Worm (Caenorhabditis elegans) whole organism, midembryonic: ENCODE measurements around the gene fbxa-219.

Source experiments
- T22C8.4 ChIP-seq: fragments of 200-800 bp; sonication (Bioruptor generic); IDR thresholded peaks from 2 replicates; pipeline ENCODE4 v1.3.6; 2022; ENCODE audit warnings: missing genetic modification characterization, missing compliant biosample characterization
- flt-1 ChIP-seq: fragments of 200-800 bp; sonication (Bioruptor generic); IDR thresholded peaks from 2 replicates; pipeline ENCODE4 v1.3.6; 2022; ENCODE audit warnings: missing genetic modification characterization, missing compliant biosample characterization
- klf-2 ChIP-seq: fragments of 200-800 bp; sonication (Bioruptor generic); conservative IDR thresholded peaks from 2 replicates; pipeline ENCODE4 v1.3.6; 2022; ENCODE audit warnings: missing genetic modification reagents, missing genetic modification characterization, missing compliant biosample characterization
- med-1 ChIP-seq: sonication (generic microtip); optimal IDR thresholded peaks from 2 replicates; lab custom pipeline; 2017; ENCODE audit warnings: missing genetic modification characterization, mild to moderate bottlenecking, missing compliant biosample characterization, antibody characterized with exemption, missing genetic modification reagents; ENCODE audit not compliant: insufficient read depth
- ref-1 ChIP-seq: fragments of 200-800 bp; sonication (Bioruptor generic); conservative IDR thresholded peaks from 2 replicates; pipeline ENCODE4 v1.3.6; 2022; ENCODE audit warnings: missing genetic modification reagents, missing genetic modification characterization, missing compliant biosample characterization
- tab-1 ChIP-seq: fragments of 200-800 bp; sonication (Bioruptor generic); IDR thresholded peaks from 2 replicates; pipeline ENCODE4 v1.3.6; 2022; ENCODE audit warnings: missing genetic modification characterization, missing compliant biosample characterization
- ztf-23 ChIP-seq: fragments of 200-800 bp; sonication (Bioruptor generic); IDR thresholded peaks from 2 replicates; pipeline ENCODE4 v1.3.6; 2022; ENCODE audit warnings: missing genetic modification reagents, missing genetic modification characterization, missing compliant biosample characterization
- ztf-29 ChIP-seq: fragments of 200-800 bp; sonication (Bioruptor generic); IDR thresholded peaks from 2 replicates; pipeline ENCODE4 v1.3.6; 2022; ENCODE audit warnings: missing genetic modification reagents, missing genetic modification characterization, missing compliant biosample characterization

ce11 chrIII:2280569-2280968 lies 10.6 kb upstream of the fbxa-219 start, which contains the start of gene Y54F10BM.22:
- TF ChIP-seq ref-1 (GFP tag; lab: Robert Waterston, UW) (no peak), ztf-29 (no peak), T22C8.4 (GFP tag; lab: Robert Waterston, UW) (no peak), klf-2 (no peak), tab-1 (GFP tag; lab: Robert Waterston, UW) (no peak), flt-1 (no peak), med-1 (GFP tag; lab: Kevin White, UChicago) (no peak), ztf-23 (GFP tag; lab: Robert Waterston, UW) (no peak)
